Fruit fly (Drosophila melanogaster) whole organism, embryonic: ENCODE data around the gene Upf2.

Source experiments
- BtbVII ChIP-seq: fragments of 200-800 bp; sonication (Bioruptor generic); optimal IDR thresholded peaks from 3 replicates; lab custom pipeline; 2017; ENCODE audit warnings: missing biosample characterization, mild to moderate bottlenecking, missing genetic modification characterization
- CG10267 ChIP-seq: fragments of 200-800 bp; sonication (Bioruptor generic); optimal IDR thresholded peaks from 2 replicates; lab custom pipeline; 2018; ENCODE audit warnings: missing biosample characterization, mild to moderate bottlenecking, missing genetic modification characterization, moderate library complexity
- CG10979 ChIP-seq: fragments of 200-800 bp; sonication (Bioruptor generic); optimal IDR thresholded peaks from 2 replicates; lab custom pipeline; 2018; ENCODE audit warnings: missing biosample characterization, mild to moderate bottlenecking, missing genetic modification characterization, moderate library complexity
- CG11247 ChIP-seq: fragments of 200-800 bp; sonication (Bioruptor generic); IDR thresholded peaks from 2 replicates; pipeline ENCODE4 v1.3.6; 2022; ENCODE audit warnings: missing biosample characterization, missing genetic modification characterization
- CG11695 ChIP-seq: fragments of 200-800 bp; sonication (Bioruptor generic); IDR thresholded peaks from 3 replicates; pipeline ENCODE4 v1.3.6; 2022; ENCODE audit warnings: missing biosample characterization, missing genetic modification characterization
- CG12942 ChIP-seq: fragments of 200-800 bp; sonication (Bioruptor generic); optimal IDR thresholded peaks from 3 replicates; lab custom pipeline; 2016; ENCODE audit warnings: missing biosample characterization, missing genetic modification characterization
- CG14965 ChIP-seq: fragments of 200-800 bp; sonication (Bioruptor generic); optimal IDR thresholded peaks from 2 replicates; lab custom pipeline; 2016; ENCODE audit warnings: missing biosample characterization, missing genetic modification characterization, borderline replicate concordance
- CG15601 ChIP-seq: fragments of 200-800 bp; sonication (Bioruptor generic); optimal IDR thresholded peaks from 3 replicates; lab custom pipeline; 2019; ENCODE audit warnings: missing biosample characterization, mild to moderate bottlenecking, missing genetic modification characterization, moderate library complexity
- CG15696 ChIP-seq: fragments of 200-800 bp; sonication (Bioruptor generic); optimal IDR thresholded peaks from 2 replicates; lab custom pipeline; 2019; ENCODE audit warnings: missing biosample characterization, mild to moderate bottlenecking, missing genetic modification characterization, moderate library complexity
- CG1602 ChIP-seq: fragments of 200-800 bp; sonication (Bioruptor generic); optimal IDR thresholded peaks from 3 replicates; lab custom pipeline; 2016; ENCODE audit warnings: missing biosample characterization, missing genetic modification characterization
- CG17568 ChIP-seq: fragments of 200-800 bp; sonication (Bioruptor generic); optimal IDR thresholded peaks from 2 replicates; lab custom pipeline; 2018; ENCODE audit warnings: missing biosample characterization, mild to moderate bottlenecking, missing genetic modification characterization, moderate library complexity
- CG17912 ChIP-seq: fragments of 200-800 bp; sonication (Bioruptor generic); optimal IDR thresholded peaks from 2 replicates; lab custom pipeline; 2018; ENCODE audit warnings: missing biosample characterization, mild to moderate bottlenecking, missing genetic modification characterization
- CG3281 ChIP-seq: fragments of 200-800 bp; sonication (Bioruptor generic); optimal IDR thresholded peaks from 3 replicates; lab custom pipeline; 2017; ENCODE audit warnings: missing biosample characterization, mild to moderate bottlenecking, missing genetic modification characterization
- CG6683 ChIP-seq: fragments of 200-800 bp; sonication (Bioruptor generic); optimal IDR thresholded peaks from 2 replicates; lab custom pipeline; 2017; ENCODE audit warnings: missing biosample characterization, mild to moderate bottlenecking, missing genetic modification characterization, missing genetic modification reagents
- CG9727 ChIP-seq: fragments of 200-800 bp; sonication (Bioruptor generic); optimal IDR thresholded peaks from 3 replicates; lab custom pipeline; 2017; ENCODE audit warnings: missing biosample characterization, mild to moderate bottlenecking, missing genetic modification characterization
- CG9932 ChIP-seq: fragments of 200-800 bp; sonication (Bioruptor generic); IDR thresholded peaks from 2 replicates; pipeline ENCODE4 v1.3.6; 2022; ENCODE audit warnings: missing biosample characterization, missing genetic modification characterization
- Camta ChIP-seq: fragments of 200-800 bp; sonication (Bioruptor generic); optimal IDR thresholded peaks from 2 replicates; lab custom pipeline; 2016; ENCODE audit warnings: missing biosample characterization, missing genetic modification characterization
- Chrac-16 ChIP-seq: fragments of 200-800 bp; sonication (Bioruptor generic); optimal IDR thresholded peaks from 3 replicates; lab custom pipeline; 2016; ENCODE audit warnings: missing biosample characterization, missing genetic modification characterization
- Dbx ChIP-seq: fragments of 200-800 bp; sonication (Bioruptor generic); IDR thresholded peaks from 3 replicates; pipeline ENCODE4 v1.3.6; 2022; ENCODE audit warnings: missing biosample characterization, missing genetic modification characterization
- Dek ChIP-seq: fragments of 200-800 bp; sonication (Bioruptor generic); optimal IDR thresholded peaks from 3 replicates; lab custom pipeline; 2019; ENCODE audit warnings: missing biosample characterization, mild to moderate bottlenecking, missing genetic modification characterization, moderate library complexity
- Dll ChIP-seq: fragments of 200-800 bp; sonication (Bioruptor generic); IDR thresholded peaks from 4 replicates; pipeline ENCODE4 v1.3.6; 2022; ENCODE audit warnings: missing biosample characterization, missing genetic modification characterization; ENCODE audit not compliant: partially characterized antibody
- Drgx ChIP-seq: fragments of 200-800 bp; sonication (Bioruptor generic); IDR thresholded peaks from 2 replicates; pipeline ENCODE4 v1.3.6; 2022; ENCODE audit warnings: missing biosample characterization, missing genetic modification characterization
- E2f2 ChIP-seq: fragments of 200-800 bp; sonication (Bioruptor generic); IDR thresholded peaks from 2 replicates; pipeline ENCODE4 v1.3.6; 2022; ENCODE audit warnings: missing biosample characterization, missing genetic modification characterization
- Elba2 ChIP-seq: fragments of 200-800 bp; sonication (Bioruptor generic); optimal IDR thresholded peaks from 3 replicates; lab custom pipeline; 2016; ENCODE audit warnings: missing biosample characterization, missing genetic modification characterization
- H2.0 ChIP-seq: fragments of 200-800 bp; sonication (Bioruptor generic); IDR thresholded peaks from 2 replicates; pipeline ENCODE4 v1.3.6; 2022; ENCODE audit warnings: missing biosample characterization, missing genetic modification characterization
- Hr51 ChIP-seq, 2 experiments: fragments of 200-800 bp; sonication (Bioruptor generic); optimal IDR thresholded peaks; 2 replicates in 1 of 2; 3 replicates in 1 of 2; lab custom pipeline; 2016 to 2018; ENCODE audit warnings: missing biosample characterization in 2 of 2, missing genetic modification characterization in 2 of 2, mild to moderate bottlenecking in 1 of 2, moderate library complexity in 1 of 2
- NK7.1 ChIP-seq: fragments of 200-800 bp; sonication (Bioruptor generic); optimal IDR thresholded peaks from 3 replicates; lab custom pipeline; 2016; ENCODE audit warnings: missing biosample characterization, missing genetic modification characterization
- Nf-YA ChIP-seq: fragments of 200-800 bp; sonication (Bioruptor generic); IDR thresholded peaks from 2 replicates; pipeline ENCODE4 v1.3.6; 2022; ENCODE audit warnings: missing biosample characterization, missing genetic modification characterization
- Optix ChIP-seq: fragments of 200-800 bp; sonication (Bioruptor generic); IDR thresholded peaks from 3 replicates; pipeline ENCODE4 v1.3.6; 2022; ENCODE audit warnings: missing biosample characterization, missing genetic modification characterization
- Sry-δ ChIP-seq: fragments of 200-800 bp; sonication (Bioruptor generic); optimal IDR thresholded peaks from 2 replicates; lab custom pipeline; 2016; ENCODE audit warnings: missing biosample characterization, missing genetic modification characterization
- Tbp ChIP-seq: fragments of >200 bp; optimal IDR thresholded peaks from 2 replicates; lab custom pipeline; 2018; ENCODE audit warnings: missing biosample characterization, missing genetic modification characterization
- al ChIP-seq: fragments of 200-800 bp; sonication (Bioruptor generic); IDR thresholded peaks from 2 replicates; pipeline ENCODE4 v1.3.6; 2022; ENCODE audit warnings: missing biosample characterization, missing genetic modification characterization
- bsh ChIP-seq, 2 experiments: fragments of 200-800 bp; sonication (Bioruptor generic); optimal IDR thresholded peaks; 2 replicates each; lab custom pipeline; 2017 to 2018; ENCODE audit warnings: mild to moderate bottlenecking in 2 of 2, missing biosample characterization in 2 of 2, missing genetic modification characterization in 2 of 2, moderate library complexity in 1 of 2
- caup ChIP-seq: fragments of 200-800 bp; sonication (Bioruptor generic); optimal IDR thresholded peaks from 3 replicates; lab custom pipeline; 2017; ENCODE audit warnings: missing biosample characterization, mild to moderate bottlenecking, missing genetic modification characterization, moderate library complexity; ENCODE audit not compliant: severe bottlenecking
- da ChIP-seq: fragments of 200-800 bp; sonication (Bioruptor generic); optimal IDR thresholded peaks from 2 replicates; lab custom pipeline; 2016; ENCODE audit warnings: missing biosample characterization, missing genetic modification characterization
- dimm ChIP-seq: fragments of 200-800 bp; sonication (Bioruptor generic); IDR thresholded peaks from 2 replicates; pipeline ENCODE4 v1.3.6; 2022; ENCODE audit warnings: missing biosample characterization, missing genetic modification characterization
- dmrt11E ChIP-seq: fragments of 200-800 bp; sonication (Bioruptor generic); optimal IDR thresholded peaks from 3 replicates; lab custom pipeline; 2018; ENCODE audit warnings: missing biosample characterization, mild to moderate bottlenecking, missing genetic modification characterization, moderate library complexity
- gro ChIP-seq: fragments of 200-800 bp; sonication (Bioruptor generic); optimal IDR thresholded peaks from 2 replicates; lab custom pipeline; 2016; ENCODE audit warnings: missing biosample characterization, missing genetic modification characterization
- inv ChIP-seq: fragments of 200-800 bp; sonication (Bioruptor generic); IDR thresholded peaks from 2 replicates; pipeline ENCODE4 v1.3.6; 2022; ENCODE audit warnings: missing biosample characterization, missing genetic modification characterization; ENCODE audit not compliant: partially characterized antibody
- luna ChIP-seq: fragments of 200-800 bp; sonication (Bioruptor generic); optimal IDR thresholded peaks from 2 replicates; lab custom pipeline; 2016; ENCODE audit warnings: missing biosample characterization, missing genetic modification characterization
- mirr ChIP-seq: fragments of 200-800 bp; sonication (Bioruptor generic); optimal IDR thresholded peaks from 3 replicates; lab custom pipeline; 2018; ENCODE audit warnings: missing biosample characterization, mild to moderate bottlenecking, missing genetic modification characterization
- peb ChIP-seq: fragments of 200-800 bp; sonication (Bioruptor generic); IDR thresholded peaks from 2 replicates; pipeline ENCODE4 v1.3.6; 2022; ENCODE audit warnings: missing biosample characterization, missing genetic modification characterization
- prd ChIP-seq, 3 experiments: fragments of >200 bp in 2 of 3; fragments of 200-800 bp in 1 of 3; sonication (Bioruptor generic) in 1 of 3; optimal IDR thresholded peaks in 2 of 3; IDR thresholded peaks in 1 of 3; 2 replicates in 2 of 3; 3 replicates in 1 of 3; pipeline versions ENCODE4 v1.3.6 to Lab custom; 2017 to 2022; ENCODE audit warnings: missing biosample characterization in 1 of 3, missing genetic modification characterization in 1 of 3
- sd ChIP-seq: fragments of 200-800 bp; sonication (Bioruptor generic); optimal IDR thresholded peaks from 3 replicates; lab custom pipeline; 2018; ENCODE audit warnings: missing biosample characterization, mild to moderate bottlenecking, missing genetic modification characterization, moderate library complexity
- sens-2 ChIP-seq: fragments of 200-800 bp; sonication (Bioruptor generic); IDR thresholded peaks from 2 replicates; pipeline ENCODE4 v1.3.6; 2022; ENCODE audit warnings: missing biosample characterization, missing genetic modification characterization
- sim ChIP-seq: fragments of 200-800 bp; sonication (Bioruptor generic); IDR thresholded peaks from 2 replicates; pipeline ENCODE4 v1.3.6; 2022; ENCODE audit warnings: missing biosample characterization, missing genetic modification characterization
- sisA ChIP-seq: fragments of 200-800 bp; sonication (Bioruptor generic); IDR thresholded peaks from 2 replicates; pipeline ENCODE4 v1.3.6; 2022; ENCODE audit warnings: missing biosample characterization, missing genetic modification characterization
- vfl ChIP-seq: fragments of 200-800 bp; sonication (Bioruptor generic); optimal IDR thresholded peaks from 2 replicates; lab custom pipeline; 2016; ENCODE audit warnings: missing biosample characterization, missing genetic modification characterization

Gene Upf2

dm6 chrX:8100026-8100825 lies 25.0 kb upstream of the Upf2 start (continued):
- TF ChIP-seq CG17912 (no peak), sens-2 (GFP tag; lab: Robert Waterston, UW) (peak; percentile 64), mirr (peak; percentile 28), CG12942 (GFP tag; lab: Kevin White, UChicago) (peak; percentile 67), Elba2 (GFP tag; lab: Kevin White, UChicago) (no peak), caup (GFP tag; lab: Kevin White, UChicago) (peak; percentile 87), da (GFP tag; lab: Kevin White, UChicago) (no peak), CG10979 (tag; lab: Kevin White, UChicago) (peak; percentile 85), Chrac-16 (GFP tag; lab: Kevin White, UChicago) (peak; percentile 69), CG9932 (GFP tag; lab: Robert Waterston, UW) (peak; percentile 72), NK7.1 (peak; percentile 40), CG14965 (GFP tag; lab: Kevin White, UChicago) (no peak), prd (optimal IDR thresholded peaks at IDR 0.05; lab: Kevin White, UChicago) (no peak), prd (GFP tag; IDR thresholded peaks at IDR 0.05; lab: Robert Waterston, UW) (peak; percentile 90), inv (GFP tag; lab: Robert Waterston, UW) (no peak), vfl (GFP tag; lab: Kevin White, UChicago) (peak; percentile 61), dmrt11E (peak; percentile 47), CG9727 (GFP tag; lab: Kevin White, UChicago) (peak; percentile 82), CG15601 (tag; lab: Kevin White, UChicago) (peak; percentile 77), sim (GFP tag; lab: Robert Waterston, UW) (peak; percentile 68), Dbx (GFP tag; lab: Robert Waterston, UW) (peak; percentile 91), Dek (tag; lab: Kevin White, UChicago) (peak; percentile 86), CG6683 (GFP tag; lab: Kevin White, UChicago) (peak; percentile 74), peb (GFP tag; lab: Robert Waterston, UW) (peak; percentile 68), Sry-δ (no peak), sisA (GFP tag; lab: Robert Waterston, UW) (peak; percentile 85), BtbVII (GFP tag; lab: Kevin White, UChicago) (peak; percentile 81), H2.0 (GFP tag; lab: Robert Waterston, UW) (peak; percentile 82), al (peak; percentile 73), CG11695 (GFP tag; lab: Robert Waterston, UW) (peak; percentile 85), bsh (GFP tag; optimal IDR thresholded peaks at IDR 0.05; lab: Kevin White, UChicago) (peak; percentile 62 to 90), Optix (GFP tag; lab: Robert Waterston, UW) (peak; percentile 72; the same call in 2 of the 3 replicates), Nf-YA (GFP tag; lab: Robert Waterston, UW) (peak; percentile 71), Tbp (GFP tag; lab: Kevin White, UChicago) (no peak), CG1602 (peak; percentile 43), Hr51 (GFP tag; optimal IDR thresholded peaks at IDR 0.05; lab: Kevin White, UChicago) (peak; percentile 49 to 87), CG11247 (GFP tag; lab: Robert Waterston, UW) (peak; percentile 81), gro (GFP tag; lab: Kevin White, UChicago) (peak; percentile 46), sd (peak; percentile 39), CG15696 (tag; lab: Kevin White, UChicago) (peak; percentile 36), luna (no peak), Dll (no peak), CG17568 (GFP tag; lab: Kevin White, UChicago) (peak; percentile 71), CG10267 (tag; lab: Kevin White, UChicago) (peak; percentile 74), Camta (GFP tag; lab: Kevin White, UChicago) (peak; percentile 47), Drgx (GFP tag; lab: Robert Waterston, UW) (peak; percentile 91), CG3281 (GFP tag; lab: Kevin White, UChicago) (peak; percentile 85), dimm (GFP tag; lab: Robert Waterston, UW) (0 out of 2 replicates have a peak, but pooled peaks have one; percentile 48), E2f2 (GFP tag; lab: Robert Waterston, UW) (peak; percentile 72)
